Worm (Caenorhabditis elegans): ENCODE measurements around the gene Y116A8B.4.

The Y116A8B.4 gene

DNA sequence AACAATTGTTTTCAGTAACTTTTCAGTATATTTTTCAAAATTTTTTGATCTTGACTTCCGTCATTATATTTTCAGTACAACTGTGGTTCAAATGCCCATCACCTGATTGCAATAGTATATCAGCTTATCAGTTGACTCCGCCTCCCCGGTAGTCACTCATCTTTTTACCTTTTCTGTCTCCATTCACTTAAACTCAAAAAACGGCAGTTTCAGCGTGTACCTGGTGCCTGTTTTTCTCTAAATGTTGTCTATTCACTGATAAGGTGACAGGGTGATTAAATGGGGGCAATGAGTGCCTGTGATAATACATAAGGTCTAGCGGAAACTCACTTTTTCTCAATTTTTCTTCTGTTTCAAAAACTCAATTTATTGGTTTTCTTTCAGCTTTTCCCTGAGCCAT lies 21.6 kb downstream of the Y116A8B.4 start, which contains the start of gene ZK550.2:
TSS of gene ZK550.2 (plus strand) at position 385 of the 400 bp plus-strand sequence.
- TF ChIP-seq die-1 (tag; optimal IDR thresholded peaks at IDR 0.05) = no peak
- peak; percentile 21 for TF ChIP-seq attf-5 (GFP tag; optimal IDR thresholded peaks at IDR 0.05)
- no peak for TF ChIP-seq madf-8 (GFP tag; conservative IDR thresholded peaks at IDR 0.05)
- TF ChIP-seq F57C9.4 (tag; optimal IDR thresholded peaks at IDR 0.05) = no peak
- TF ChIP-seq xnd-1 (tag; optimal IDR thresholded peaks at IDR 0.05) = no peak
- no peak for TF ChIP-seq snpc-3.4 (tag; optimal IDR thresholded peaks at IDR 0.05)
- TF ChIP-seq snpc-4 (GFP tag; optimal IDR thresholded peaks at IDR 0.05) = no peak
- TF ChIP-seq snpc-4 (tag; optimal IDR thresholded peaks at IDR 0.05) = no peak
- peak; percentile 13 for TF ChIP-seq sptf-2 (GFP tag; optimal IDR thresholded peaks at IDR 0.05)
- TF ChIP-seq ccch-3 (GFP tag; optimal IDR thresholded peaks at IDR 0.05) = no peak
- TF ChIP-seq fkh-3 (tag; optimal IDR thresholded peaks at IDR 0.05) = no peak
- no peak for TF ChIP-seq C06A6.2 (GFP tag; conservative IDR thresholded peaks at IDR 0.05)
- no peak for TF ChIP-seq K12H6.12 (tag; optimal IDR thresholded peaks at IDR 0.05)
- TF ChIP-seq unc-62 (GFP tag; optimal IDR thresholded peaks at IDR 0.05) = peak; percentile 56
- 0 out of 2 replicates have a peak, but pooled peaks have one; percentile 37 for TF ChIP-seq mcd-1 (GFP tag; IDR thresholded peaks at IDR 0.05)
- TF ChIP-seq T26A5.8 (tag; optimal IDR thresholded peaks at IDR 0.05) = no peak
- no peak for TF ChIP-seq F37B4.10 (GFP tag; IDR thresholded peaks at IDR 0.05)
- no peak for TF ChIP-seq rpc-1 (optimal IDR thresholded peaks at IDR 0.05)
- TF ChIP-seq rpc-1 (tag; optimal IDR thresholded peaks at IDR 0.05) = no peak
- no peak for TF ChIP-seq unc-130 (GFP tag; optimal IDR thresholded peaks at IDR 0.05)
- TF ChIP-seq ztf-3 (GFP tag; optimal IDR thresholded peaks at IDR 0.05) = no peak
- no peak for TF ChIP-seq mel-28 (tag; optimal IDR thresholded peaks at IDR 0.05; ENCODE audit: borderline replicate concordance)
- no peak for TF ChIP-seq aptf-3 (GFP tag; IDR thresholded peaks at IDR 0.05)
- peak; percentile 82 for TF ChIP-seq ets-4 (GFP tag; optimal IDR thresholded peaks at IDR 0.05)
- no peak for TF ChIP-seq nhr-27 (tag; optimal IDR thresholded peaks at IDR 0.05)
- peak; percentile 23 for TF ChIP-seq ztf-18 (tag; optimal IDR thresholded peaks at IDR 0.05)
- no peak for TF ChIP-seq Y53F4B.3 (GFP tag; IDR thresholded peaks at IDR 0.05)
- TF ChIP-seq ama-1 (optimal IDR thresholded peaks at IDR 0.05) = no peak
- no peak for TF ChIP-seq ama-1 (GFP tag; optimal IDR thresholded peaks at IDR 0.05)
- no peak for TF ChIP-seq lin-40 (tag; optimal IDR thresholded peaks at IDR 0.05)
- TF ChIP-seq F22D6.2 (tag; optimal IDR thresholded peaks at IDR 0.05) = no peak
- TF ChIP-seq B0035.1 (tag; optimal IDR thresholded peaks at IDR 0.05) = no peak
- no peak for TF ChIP-seq F33H1.4 (GFP tag; IDR thresholded peaks at IDR 0.05)
- no peak for TF ChIP-seq lir-1 (GFP tag; conservative IDR thresholded peaks at IDR 0.05)
- no peak for TF ChIP-seq F23B12.7 (tag; optimal IDR thresholded peaks at IDR 0.05; ENCODE audit: insufficient read depth)
- no peak for TF ChIP-seq D2030.7 (GFP tag; IDR thresholded peaks at IDR 0.05)
- TF ChIP-seq K11D2.4 (GFP tag; IDR thresholded peaks at IDR 0.05) = no peak
- peak; percentile 8 for TF ChIP-seq lin-54 (GFP tag; optimal IDR thresholded peaks at IDR 0.05)
- no peak for TF ChIP-seq pha-4 (tag; optimal IDR thresholded peaks at IDR 0.05)
- no peak for TF ChIP-seq rcor-1 (GFP tag; IDR thresholded peaks at IDR 0.05)
- peak; percentile 97 for TF ChIP-seq nhr-80 (tag; optimal IDR thresholded peaks at IDR 0.05)
- no peak for TF ChIP-seq ceh-91 (GFP tag; IDR thresholded peaks at IDR 0.05)
- no peak for TF ChIP-seq ztf-6 (GFP tag; IDR thresholded peaks at IDR 0.05)
- TF ChIP-seq him-1 (tag; optimal IDR thresholded peaks at IDR 0.05) = no peak
- TF ChIP-seq athp-1 (tag; optimal IDR thresholded peaks at IDR 0.05) = no peak
- no peak for TF ChIP-seq ceh-27 (GFP tag; optimal IDR thresholded peaks at IDR 0.05)
- no peak for TF ChIP-seq aptf-2 (GFP tag; conservative IDR thresholded peaks at IDR 0.05)
- peak; percentile 63 for TF ChIP-seq ztf-22 (GFP tag; optimal IDR thresholded peaks at IDR 0.05)
- TF ChIP-seq sdz-38 (tag; optimal IDR thresholded peaks at IDR 0.05) = no peak
- TF ChIP-seq attf-6 (GFP tag; IDR thresholded peaks at IDR 0.05) = no peak
- no peak for TF ChIP-seq nhr-179 (tag; optimal IDR thresholded peaks at IDR 0.05)
- TF ChIP-seq ceh-100 (GFP tag; IDR thresholded peaks at IDR 0.05) = no peak

Measured in whole organism, young adult.